Worm (Caenorhabditis elegans): Measurements from ENCODE around the gene srd-34.

DNA sequence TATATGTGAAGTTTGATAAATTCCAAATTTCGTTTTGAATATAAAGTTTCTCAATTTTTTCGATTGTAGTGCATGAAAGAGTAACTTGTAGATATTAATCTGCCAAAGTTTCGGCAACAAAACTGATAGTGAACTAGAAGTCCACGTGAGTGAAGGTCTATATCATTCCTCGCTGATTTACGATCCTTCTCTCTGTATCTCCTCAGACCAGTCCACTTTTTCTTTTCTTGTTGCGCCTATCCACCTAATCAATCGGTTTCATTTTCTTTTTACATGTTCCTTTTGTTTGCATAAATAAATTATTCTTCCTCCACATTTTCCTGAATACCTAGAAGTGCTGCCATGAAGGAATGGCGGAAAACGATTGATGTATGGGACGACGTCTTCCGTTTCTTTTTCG, 15.3 kb upstream of the srd-34 start:
- TF ChIP-seq ceh-9 (tag; optimal IDR thresholded peaks at IDR 0.05) (no peak), R02D3.7 (tag; optimal IDR thresholded peaks at IDR 0.05) (no peak), hmg-11 (tag; optimal IDR thresholded peaks at IDR 0.05) (no peak), ceh-82 (tag; optimal IDR thresholded peaks at IDR 0.05) (no peak), egl-5 (tag; optimal IDR thresholded peaks at IDR 0.05) (no peak), pqm-1 (tag; optimal IDR thresholded peaks at IDR 0.05) (no peak), zag-1 (tag; optimal IDR thresholded peaks at IDR 0.05) (no peak), ceh-28 (tag; optimal IDR thresholded peaks at IDR 0.05) (no peak), fkh-10 (GFP tag; optimal IDR thresholded peaks at IDR 0.05) (no peak), nhr-12 (tag; optimal IDR thresholded peaks at IDR 0.05) (no peak), elt-2 (tag; optimal IDR thresholded peaks at IDR 0.05) (no peak)
